Fruit fly (Drosophila melanogaster) whole organism, prepupa: ENCODE results near the gene ACXE.
A peak's percentile ranks its signal among the peaks of the same experiment; 100 is the strongest.

ENCODE experiments used
- Blimp-1 ChIP-seq: fragments of 200-800 bp; sonication (Bioruptor generic); optimal IDR thresholded peaks from 3 replicates; lab custom pipeline; 2017; ENCODE audit warnings: missing biosample characterization, missing genetic modification characterization, mild to moderate bottlenecking, moderate library complexity, missing genetic modification reagents
- CG10631 ChIP-seq: fragments of 200-800 bp; sonication (Bioruptor generic); optimal IDR thresholded peaks from 2 replicates; lab custom pipeline; 2016; ENCODE audit warnings: missing biosample characterization, missing genetic modification characterization
- CG10669 ChIP-seq: fragments of 200-800 bp; sonication (Bioruptor generic); optimal IDR thresholded peaks from 3 replicates; lab custom pipeline; 2018; ENCODE audit warnings: missing biosample characterization, mild to moderate bottlenecking, missing genetic modification characterization, moderate library complexity
- CG11294 ChIP-seq: fragments of 200-800 bp; sonication (Bioruptor generic); IDR thresholded peaks from 2 replicates; pipeline ENCODE4 v1.3.6; 2022; ENCODE audit warnings: missing biosample characterization, missing genetic modification characterization
- CG11902 ChIP-seq: fragments of 200-800 bp; sonication (Bioruptor generic); optimal IDR thresholded peaks from 3 replicates; lab custom pipeline; 2016; ENCODE audit warnings: missing biosample characterization, missing genetic modification characterization
- CG15336 ChIP-seq: fragments of 200-800 bp; sonication (Bioruptor generic); IDR thresholded peaks from 2 replicates; pipeline ENCODE4 v1.3.6; 2022; ENCODE audit warnings: missing biosample characterization, missing genetic modification characterization
- CG16779 ChIP-seq: fragments of 200-800 bp; sonication (Bioruptor generic); optimal IDR thresholded peaks from 3 replicates; lab custom pipeline; 2017; ENCODE audit warnings: missing biosample characterization, mild to moderate bottlenecking, missing genetic modification characterization
- CG31627 ChIP-seq: fragments of 200-800 bp; sonication (Bioruptor generic); optimal IDR thresholded peaks from 3 replicates; lab custom pipeline; 2016; ENCODE audit warnings: missing biosample characterization, missing genetic modification characterization
- CG32006 ChIP-seq: fragments of 200-800 bp; sonication (Bioruptor generic); optimal IDR thresholded peaks from 3 replicates; lab custom pipeline; 2017; ENCODE audit warnings: missing biosample characterization, mild to moderate bottlenecking, missing genetic modification characterization
- CG34406 ChIP-seq: fragments of 200-800 bp; sonication (Bioruptor generic); optimal IDR thresholded peaks from 3 replicates; lab custom pipeline; 2016; ENCODE audit warnings: missing biosample characterization, missing genetic modification characterization
- CG3919 ChIP-seq: fragments of 200-800 bp; sonication (Bioruptor generic); optimal IDR thresholded peaks from 3 replicates; lab custom pipeline; 2016; ENCODE audit warnings: missing biosample characterization, missing genetic modification characterization
- CG6163 ChIP-seq: fragments of 200-800 bp; sonication (Bioruptor generic); IDR thresholded peaks from 3 replicates; pipeline ENCODE4 v1.3.6; 2022; ENCODE audit warnings: missing biosample characterization, missing genetic modification characterization
- CG6276 ChIP-seq: fragments of 200-800 bp; sonication (Bioruptor generic); optimal IDR thresholded peaks from 2 replicates; lab custom pipeline; 2017; ENCODE audit warnings: missing biosample characterization, mild to moderate bottlenecking, missing genetic modification characterization
- CG6792 ChIP-seq: fragments of 200-800 bp; sonication (Bioruptor generic); optimal IDR thresholded peaks from 3 replicates; lab custom pipeline; 2016; ENCODE audit warnings: missing biosample characterization, missing genetic modification characterization
- CG6808 ChIP-seq: fragments of 200-800 bp; sonication (Bioruptor generic); optimal IDR thresholded peaks from 3 replicates; lab custom pipeline; 2017; ENCODE audit warnings: missing biosample characterization, missing genetic modification characterization, mild to moderate bottlenecking, moderate library complexity, missing genetic modification reagents
- CG6854 ChIP-seq: fragments of 200-800 bp; sonication (Bioruptor generic); optimal IDR thresholded peaks from 2 replicates; lab custom pipeline; 2017; ENCODE audit warnings: missing biosample characterization, mild to moderate bottlenecking, missing genetic modification characterization
- CG8119 ChIP-seq: fragments of 200-800 bp; sonication (Bioruptor generic); IDR thresholded peaks from 3 replicates; pipeline ENCODE4 v1.3.6; 2022; ENCODE audit warnings: missing biosample characterization, missing genetic modification characterization
- CG8319 ChIP-seq: fragments of 200-800 bp; sonication (Bioruptor generic); optimal IDR thresholded peaks from 3 replicates; lab custom pipeline; 2016; ENCODE audit warnings: missing biosample characterization, missing genetic modification characterization
- CG8632 ChIP-seq: fragments of 200-800 bp; sonication (Bioruptor generic); optimal IDR thresholded peaks from 3 replicates; lab custom pipeline; 2016; ENCODE audit warnings: missing biosample characterization, missing genetic modification characterization
- CG9139 ChIP-seq: fragments of 200-800 bp; sonication (Bioruptor generic); optimal IDR thresholded peaks from 3 replicates; lab custom pipeline; 2017; ENCODE audit warnings: missing biosample characterization, mild to moderate bottlenecking, missing genetic modification characterization
- Eip75B ChIP-seq: fragments of 200-800 bp; sonication (Bioruptor generic); optimal IDR thresholded peaks from 3 replicates; lab custom pipeline; 2016; ENCODE audit warnings: missing biosample characterization, missing genetic modification characterization
- Eip93F ChIP-seq: fragments of 200-800 bp; sonication (Bioruptor generic); optimal IDR thresholded peaks from 2 replicates; lab custom pipeline; 2016; ENCODE audit warnings: missing biosample characterization, mild to moderate bottlenecking, missing genetic modification characterization
- Ets21C ChIP-seq: fragments of 200-800 bp; sonication (Bioruptor generic); optimal IDR thresholded peaks from 3 replicates; lab custom pipeline; 2016; ENCODE audit warnings: missing biosample characterization, missing genetic modification characterization
- Ets96B ChIP-seq: fragments of 200-800 bp; optimal IDR thresholded peaks from 2 replicates; lab custom pipeline; 2019; ENCODE audit warnings: missing biosample characterization, mild to moderate bottlenecking, missing genetic modification characterization, moderate library complexity
- Gug ChIP-seq: fragments of 200-800 bp; sonication (Bioruptor generic); IDR thresholded peaks from 2 replicates; pipeline ENCODE4 v1.3.6; 2022; ENCODE audit warnings: missing biosample characterization, missing genetic modification characterization
- Hr39 ChIP-seq: fragments of 200-800 bp; sonication (Bioruptor generic); optimal IDR thresholded peaks from 2 replicates; lab custom pipeline; 2016; ENCODE audit warnings: missing biosample characterization, missing genetic modification characterization
- Lpt ChIP-seq: fragments of 200-800 bp; sonication (Bioruptor generic); optimal IDR thresholded peaks from 3 replicates; lab custom pipeline; 2016; ENCODE audit warnings: missing biosample characterization, missing genetic modification characterization
- OdsH ChIP-seq: fragments of 200-800 bp; sonication (Bioruptor generic); optimal IDR thresholded peaks from 3 replicates; lab custom pipeline; 2016; ENCODE audit warnings: missing biosample characterization, missing genetic modification characterization
- Smox ChIP-seq: fragments of 200-800 bp; sonication (Bioruptor generic); optimal IDR thresholded peaks from 3 replicates; lab custom pipeline; 2016; ENCODE audit warnings: missing biosample characterization, missing genetic modification characterization
- Sox102F ChIP-seq: fragments of 200-800 bp; sonication (Bioruptor generic); optimal IDR thresholded peaks from 2 replicates; lab custom pipeline; 2016; ENCODE audit warnings: missing biosample characterization, mild to moderate bottlenecking, missing genetic modification characterization
- Sox14 ChIP-seq: fragments of 200-800 bp; sonication (Bioruptor generic); optimal IDR thresholded peaks from 3 replicates; lab custom pipeline; 2016; ENCODE audit warnings: missing biosample characterization, missing genetic modification characterization
- achi ChIP-seq: fragments of 200-800 bp; sonication (Bioruptor generic); optimal IDR thresholded peaks from 3 replicates; lab custom pipeline; 2016; ENCODE audit warnings: missing biosample characterization, missing genetic modification characterization
- acj6 ChIP-seq: fragments of 200-800 bp; sonication (Bioruptor generic); optimal IDR thresholded peaks from 3 replicates; lab custom pipeline; 2016; ENCODE audit warnings: missing biosample characterization, missing genetic modification characterization
- cyc ChIP-seq: fragments of 200-800 bp; sonication (Bioruptor generic); optimal IDR thresholded peaks from 3 replicates; lab custom pipeline; 2016; ENCODE audit warnings: missing biosample characterization, missing genetic modification characterization
- dac ChIP-seq: fragments of 200-800 bp; sonication (Bioruptor generic); optimal IDR thresholded peaks from 2 replicates; lab custom pipeline; 2017; ENCODE audit warnings: missing biosample characterization, mild to moderate bottlenecking, missing genetic modification characterization
- dsx ChIP-seq: fragments of 200-800 bp; optimal IDR thresholded peaks from 3 replicates; lab custom pipeline; 2019; ENCODE audit warnings: missing biosample characterization, mild to moderate bottlenecking, missing genetic modification characterization, moderate library complexity; ENCODE audit not compliant: poor library complexity, severe bottlenecking
- eg ChIP-seq: fragments of 200-800 bp; sonication (Bioruptor generic); IDR thresholded peaks from 3 replicates; pipeline ENCODE4 v1.3.6; 2022; ENCODE audit warnings: missing biosample characterization, missing genetic modification characterization
- esn ChIP-seq: fragments of 200-800 bp; sonication (Bioruptor generic); optimal IDR thresholded peaks from 2 replicates; lab custom pipeline; 2016; ENCODE audit warnings: missing biosample characterization, mild to moderate bottlenecking, missing genetic modification characterization, moderate library complexity
- fd59A ChIP-seq: fragments of 200-800 bp; sonication (Bioruptor generic); optimal IDR thresholded peaks from 2 replicates; lab custom pipeline; 2017; ENCODE audit warnings: missing biosample characterization, mild to moderate bottlenecking, missing genetic modification characterization, missing genetic modification reagents
- net ChIP-seq: fragments of 200-800 bp; sonication (Bioruptor generic); optimal IDR thresholded peaks from 3 replicates; lab custom pipeline; 2016; ENCODE audit warnings: missing biosample characterization, missing genetic modification characterization
- pdm3 ChIP-seq: fragments of 200-800 bp; sonication (Bioruptor generic); optimal IDR thresholded peaks from 3 replicates; lab custom pipeline; 2016; ENCODE audit warnings: missing biosample characterization, missing genetic modification characterization
- salr ChIP-seq, 2 experiments: fragments of 200-800 bp; sonication (Bioruptor generic); optimal IDR thresholded peaks; 3 replicates each; lab custom pipeline; 2016 to 2018; ENCODE audit warnings: missing biosample characterization in 2 of 2, missing genetic modification characterization in 2 of 2, mild to moderate bottlenecking in 1 of 2
- spab ChIP-seq: fragments of 200-800 bp; sonication (Bioruptor generic); optimal IDR thresholded peaks from 2 replicates; lab custom pipeline; 2017; ENCODE audit warnings: missing biosample characterization, mild to moderate bottlenecking, missing genetic modification characterization, missing genetic modification reagents
- ss ChIP-seq, 2 experiments: fragments of 200-800 bp; sonication (Bioruptor generic); optimal IDR thresholded peaks; 2 replicates in 1 of 2; 3 replicates in 1 of 2; lab custom pipeline; 2017 to 2018; ENCODE audit warnings: mild to moderate bottlenecking in 2 of 2, missing biosample characterization in 2 of 2, missing genetic modification characterization in 2 of 2, moderate library complexity in 1 of 2
- svp ChIP-seq: fragments of 200-800 bp; sonication (Bioruptor generic); peaks from one replicate; lab custom pipeline; 2016; ENCODE audit warnings: missing biosample characterization, missing genetic modification characterization
- vri ChIP-seq: fragments of 200-800 bp; sonication (Bioruptor generic); optimal IDR thresholded peaks from 3 replicates; lab custom pipeline; 2016; ENCODE audit warnings: missing biosample characterization, mild to moderate bottlenecking, missing genetic modification characterization

The ACXE gene

DNA sequence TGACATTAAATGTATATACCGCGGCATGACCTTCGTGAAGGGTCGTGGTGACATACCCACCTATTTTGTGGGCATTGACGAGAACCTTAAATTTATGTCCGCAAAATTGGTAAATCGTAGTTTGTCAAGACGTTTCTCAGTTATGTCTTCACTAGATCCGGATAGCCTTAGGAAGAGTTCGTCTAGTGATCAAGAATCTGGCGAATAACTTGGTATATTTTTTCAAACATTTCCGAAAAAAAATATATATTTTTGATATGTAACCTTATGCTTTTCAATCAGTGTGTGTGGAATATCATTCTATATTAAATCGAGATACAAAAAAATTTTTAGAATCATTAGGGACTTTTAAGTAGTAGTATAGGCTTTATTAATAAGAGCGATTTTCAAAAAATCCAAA, 8.9 kb upstream of the ACXE start, which contains the start of gene ACXB:
TSS of gene ACXB (plus strand) at position 301 of the 400 bp plus-strand sequence.
- TF ChIP-seq ss (GFP tag; optimal IDR thresholded peaks at IDR 0.05; lab: Kevin White, UChicago) (no peak), Blimp-1 (GFP tag; lab: Kevin White, UChicago) (no peak), Sox102F (no peak), CG16779 (no peak), Ets21C (GFP tag; lab: Kevin White, UChicago) (no peak), dac (GFP tag; lab: Kevin White, UChicago) (no peak), CG10631 (GFP tag; lab: Kevin White, UChicago) (no peak), vri (no peak), CG31627 (GFP tag; lab: Kevin White, UChicago) (no peak), Gug (GFP tag; lab: Robert Waterston, UW) (no peak), cyc (GFP tag; lab: Kevin White, UChicago) (no peak), Eip93F (GFP tag; lab: Kevin White, UChicago) (no peak), CG15336 (GFP tag; lab: Robert Waterston, UW) (no peak), CG8632 (GFP tag; lab: Kevin White, UChicago) (no peak)

DNA sequence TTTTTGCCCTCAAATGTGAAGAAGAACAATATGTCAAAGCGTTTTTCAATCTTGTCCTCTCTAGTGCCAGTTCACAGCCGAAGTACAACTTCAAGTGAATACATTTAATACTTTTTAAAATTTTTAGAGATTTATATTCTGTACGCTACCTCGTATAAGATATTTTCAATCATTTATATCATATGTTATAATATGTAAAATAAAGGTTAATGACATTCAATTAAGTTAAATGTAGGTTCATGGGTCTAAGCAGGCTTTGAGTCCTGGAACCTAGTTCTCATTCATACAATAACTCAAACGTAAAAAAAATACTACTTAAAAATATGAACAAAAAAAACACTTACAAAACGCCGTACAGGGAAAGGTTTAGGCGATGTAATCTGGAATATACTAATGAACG, 4.6 kb upstream of the ACXE start, which contains the start of gene ACXA:
TSS of gene ACXA (plus strand) at position 301 of the 400 bp plus-strand sequence.
- TF ChIP-seq acj6 = no peak
- TF ChIP-seq CG8319 = no peak
- TF ChIP-seq Hr39 (GFP tag; lab: Kevin White, UChicago) = no peak
- no peak for TF ChIP-seq spab (GFP tag; lab: Kevin White, UChicago)
- TF ChIP-seq Ets21C (GFP tag; lab: Kevin White, UChicago) = no peak
- TF ChIP-seq CG3919 (GFP tag; lab: Kevin White, UChicago) = no peak
- no peak for TF ChIP-seq CG6808
- TF ChIP-seq CG6854 (GFP tag; lab: Kevin White, UChicago) = no peak
- TF ChIP-seq achi (GFP tag; lab: Kevin White, UChicago) = no peak
- TF ChIP-seq net = no peak
- no peak for TF ChIP-seq Smox
- TF ChIP-seq CG11294 = no peak
- no peak for TF ChIP-seq dac (GFP tag; lab: Kevin White, UChicago)
- TF ChIP-seq Ets96B (tag; lab: Kevin White, UChicago) = no peak
- no peak for TF ChIP-seq CG34406 (GFP tag; lab: Kevin White, UChicago)
- TF ChIP-seq CG9139 (GFP tag; lab: Kevin White, UChicago) = no peak
- TF ChIP-seq dsx = no peak
- TF ChIP-seq CG31627 (GFP tag; lab: Kevin White, UChicago) = no peak
- TF ChIP-seq esn (GFP tag; lab: Kevin White, UChicago) = no peak

dm6 chr2L:12932996-12933395, 7.6 kb downstream of the ACXE start:
- TF ChIP-seq Smox (no peak), acj6 (peak; percentile 25), cyc (GFP tag; lab: Kevin White, UChicago) (no peak), CG10631 (GFP tag; lab: Kevin White, UChicago) (peak; percentile 45), net (no peak), esn (GFP tag; lab: Kevin White, UChicago) (no peak), Eip75B (peak; percentile 52), CG6792 (GFP tag; lab: Kevin White, UChicago) (peak; percentile 2), OdsH (GFP tag; lab: Kevin White, UChicago) (peak; percentile 13), Blimp-1 (GFP tag; lab: Kevin White, UChicago) (no peak), achi (GFP tag; lab: Kevin White, UChicago) (peak; percentile 9), CG8632 (GFP tag; lab: Kevin White, UChicago) (no peak), CG32006 (GFP tag; lab: Kevin White, UChicago) (peak; percentile 45), dac (GFP tag; lab: Kevin White, UChicago) (no peak), pdm3 (peak; percentile 19), spab (GFP tag; lab: Kevin White, UChicago) (peak; percentile 13), CG10669 (GFP tag; lab: Kevin White, UChicago) (peak; percentile 44), CG6276 (GFP tag; lab: Kevin White, UChicago) (no peak), CG8319 (no peak), Lpt (GFP tag; lab: Kevin White, UChicago) (no peak), CG6163 (GFP tag; lab: Robert Waterston, UW) (peak; percentile 34; the same call in 1 of the 3 replicates), salr (GFP tag; optimal IDR thresholded peaks at IDR 0.05; lab: Kevin White, UChicago) (peak in 1 of 2 experiments; percentile 39), CG9139 (GFP tag; lab: Kevin White, UChicago) (no peak), svp (GFP tag; lab: Kevin White, UChicago) (peak; percentile 57), Eip93F (GFP tag; lab: Kevin White, UChicago) (no peak), eg (0 out of 3 replicates have a peak, but pooled peaks have one; percentile 23), CG3919 (GFP tag; lab: Kevin White, UChicago) (peak; percentile 41), fd59A (GFP tag; lab: Kevin White, UChicago) (peak; percentile 34), Sox14 (GFP tag; lab: Kevin White, UChicago) (no peak), CG8119 (GFP tag; lab: Robert Waterston, UW) (no peak), CG11902 (GFP tag; lab: Kevin White, UChicago) (no peak)
